Fruit fly (Drosophila melanogaster) whole organism, embryonic: ENCODE measurements around the gene CG5810.
A peak's percentile ranks its signal among the peaks of the same experiment; 100 is the strongest.

Experiments used
- Aef1 ChIP-seq: fragments of 200-800 bp; sonication (Bioruptor generic); IDR thresholded peaks from 3 replicates; pipeline ENCODE4 v1.3.6; 2022; ENCODE audit warnings: missing biosample characterization, missing genetic modification characterization
- Atf-2 ChIP-seq: fragments of 200-800 bp; sonication (Bioruptor generic); optimal IDR thresholded peaks from 2 replicates; lab custom pipeline; 2016; ENCODE audit warnings: missing biosample characterization, missing genetic modification characterization
- BEAF-32 ChIP-seq: fragments of 200-800 bp; sonication (Bioruptor generic); optimal IDR thresholded peaks from 3 replicates; lab custom pipeline; 2017; ENCODE audit warnings: missing biosample characterization, missing genetic modification characterization, mild to moderate bottlenecking, moderate library complexity, missing genetic modification reagents
- Bgb ChIP-seq: fragments of 200-800 bp; sonication (Bioruptor generic); IDR thresholded peaks from 2 replicates; pipeline ENCODE4 v1.3.6; 2022; ENCODE audit warnings: missing biosample characterization, missing genetic modification characterization; ENCODE audit not compliant: partially characterized antibody
- CG1024 ChIP-seq: fragments of 200-800 bp; sonication (Bioruptor generic); IDR thresholded peaks from 2 replicates; pipeline ENCODE4 v1.3.6; 2022; ENCODE audit warnings: missing biosample characterization, missing genetic modification characterization
- CG10267 ChIP-seq: fragments of 200-800 bp; sonication (Bioruptor generic); optimal IDR thresholded peaks from 2 replicates; lab custom pipeline; 2018; ENCODE audit warnings: missing biosample characterization, mild to moderate bottlenecking, missing genetic modification characterization, moderate library complexity
- CG11696 ChIP-seq: fragments of 200-800 bp; sonication (Bioruptor generic); IDR thresholded peaks from 2 replicates; pipeline ENCODE4 v1.3.6; 2022; ENCODE audit warnings: missing biosample characterization, missing genetic modification characterization
- CG12236 ChIP-seq: fragments of 200-800 bp; sonication (Bioruptor generic); optimal IDR thresholded peaks from 2 replicates; lab custom pipeline; 2016; ENCODE audit warnings: missing biosample characterization, missing genetic modification characterization
- CG15696 ChIP-seq: fragments of 200-800 bp; sonication (Bioruptor generic); optimal IDR thresholded peaks from 2 replicates; lab custom pipeline; 2019; ENCODE audit warnings: missing biosample characterization, mild to moderate bottlenecking, missing genetic modification characterization, moderate library complexity
- CG17359 ChIP-seq: fragments of 200-800 bp; sonication (Bioruptor generic); optimal IDR thresholded peaks from 3 replicates; lab custom pipeline; 2018; ENCODE audit warnings: missing biosample characterization, mild to moderate bottlenecking, missing genetic modification characterization, moderate library complexity
- CG17802 ChIP-seq: fragments of 200-800 bp; sonication (Bioruptor generic); optimal IDR thresholded peaks from 2 replicates; lab custom pipeline; 2018; ENCODE audit warnings: missing biosample characterization, mild to moderate bottlenecking, missing genetic modification characterization, moderate library complexity
- CG30431 ChIP-seq: fragments of 200-800 bp; sonication (Bioruptor generic); optimal IDR thresholded peaks from 2 replicates; lab custom pipeline; 2017; ENCODE audit warnings: missing biosample characterization, missing genetic modification characterization
- CG3163 ChIP-seq: fragments of 200-800 bp; sonication (Bioruptor generic); optimal IDR thresholded peaks from 3 replicates; lab custom pipeline; 2016; ENCODE audit warnings: missing biosample characterization, missing genetic modification characterization
- CG4820 ChIP-seq: fragments of 200-800 bp; sonication (Bioruptor generic); optimal IDR thresholded peaks from 3 replicates; lab custom pipeline; 2016; ENCODE audit warnings: missing biosample characterization, missing genetic modification characterization
- CHES-1-like ChIP-seq: fragments of 200-800 bp; sonication (Bioruptor generic); optimal IDR thresholded peaks from 2 replicates; lab custom pipeline; 2016; ENCODE audit warnings: missing biosample characterization, missing genetic modification characterization
- CoRest ChIP-seq: fragments of 200-800 bp; sonication (Bioruptor generic); optimal IDR thresholded peaks from 3 replicates; lab custom pipeline; 2018; ENCODE audit warnings: missing biosample characterization, mild to moderate bottlenecking, missing genetic modification characterization, moderate library complexity
- D ChIP-seq, 2 experiments: fragments of 200-800 bp in 1 of 2; fragments of >200 bp in 1 of 2; sonication (Bioruptor generic) in 1 of 2; optimal IDR thresholded peaks; 2 replicates in 1 of 2; 3 replicates in 1 of 2; lab custom pipeline; 2017; ENCODE audit warnings: mild to moderate bottlenecking in 1 of 2, missing biosample characterization in 1 of 2, missing genetic modification characterization in 1 of 2, missing genetic modification reagents in 1 of 2
- D19A ChIP-seq: fragments of 200-800 bp; optimal IDR thresholded peaks from 3 replicates; lab custom pipeline; 2019; ENCODE audit warnings: missing biosample characterization, mild to moderate bottlenecking, missing genetic modification characterization, moderate library complexity
- Dbx ChIP-seq: fragments of 200-800 bp; sonication (Bioruptor generic); IDR thresholded peaks from 3 replicates; pipeline ENCODE4 v1.3.6; 2022; ENCODE audit warnings: missing biosample characterization, missing genetic modification characterization
- GATAe ChIP-seq: fragments of 200-800 bp; sonication (Bioruptor generic); conservative IDR thresholded peaks from 2 replicates; pipeline ENCODE4 v1.3.6; 2022; ENCODE audit warnings: missing biosample characterization, missing genetic modification characterization
- Hmx ChIP-seq: fragments of 200-800 bp; sonication (Bioruptor generic); optimal IDR thresholded peaks from 2 replicates; lab custom pipeline; 2016; ENCODE audit warnings: missing biosample characterization, missing genetic modification characterization
- MBD-R2 ChIP-seq: fragments of 200-800 bp; sonication (Bioruptor generic); IDR thresholded peaks from 2 replicates; pipeline ENCODE4 v1.3.6; 2022; ENCODE audit warnings: missing biosample characterization, missing genetic modification characterization
- MESR4 ChIP-seq: fragments of 200-800 bp; sonication (Bioruptor generic); optimal IDR thresholded peaks from 2 replicates; lab custom pipeline; 2018; ENCODE audit warnings: missing biosample characterization, mild to moderate bottlenecking, missing genetic modification characterization, moderate library complexity
- Mad ChIP-seq: fragments of 200-800 bp; sonication (Bioruptor generic); optimal IDR thresholded peaks from 2 replicates; lab custom pipeline; 2016; ENCODE audit warnings: missing biosample characterization, missing genetic modification characterization
- NC2β ChIP-seq: fragments of 200-800 bp; sonication (Bioruptor generic); optimal IDR thresholded peaks from 2 replicates; lab custom pipeline; 2016; ENCODE audit warnings: missing biosample characterization, missing genetic modification characterization
- Oaz ChIP-seq: fragments of 200-800 bp; sonication (Bioruptor generic); IDR thresholded peaks from 2 replicates; pipeline ENCODE4 v1.3.6; 2022; ENCODE audit warnings: missing biosample characterization, missing genetic modification characterization
- Rfx ChIP-seq: fragments of 200-800 bp; sonication (Bioruptor generic); IDR thresholded peaks from 2 replicates; pipeline ENCODE4 v1.3.6; 2022; ENCODE audit warnings: missing biosample characterization, missing genetic modification characterization
- Taf1 ChIP-seq: fragments of 200-800 bp; sonication (Bioruptor generic); IDR thresholded peaks from 2 replicates; pipeline ENCODE4 v1.3.6; 2022; ENCODE audit warnings: missing biosample characterization, missing genetic modification characterization
- Xrp1 ChIP-seq: fragments of 200-800 bp; sonication (Bioruptor generic); IDR thresholded peaks from 2 replicates; pipeline ENCODE4 v1.3.6; 2022; ENCODE audit warnings: missing biosample characterization, missing genetic modification characterization
- YL-1 ChIP-seq: fragments of 200-800 bp; sonication (Bioruptor generic); optimal IDR thresholded peaks from 3 replicates; lab custom pipeline; 2017; ENCODE audit warnings: missing biosample characterization, mild to moderate bottlenecking, missing genetic modification characterization
- amos ChIP-seq: fragments of 200-800 bp; sonication (Bioruptor generic); IDR thresholded peaks from 2 replicates; pipeline ENCODE4 v1.3.6; 2022; ENCODE audit warnings: missing biosample characterization, missing genetic modification characterization; ENCODE audit not compliant: partially characterized antibody
- ap ChIP-seq: fragments of 200-800 bp; sonication (Bioruptor generic); IDR thresholded peaks from 2 replicates; pipeline ENCODE4 v1.3.6; 2022; ENCODE audit warnings: missing biosample characterization, missing genetic modification characterization
- ash1 ChIP-seq: fragments of 200-800 bp; sonication (Bioruptor generic); optimal IDR thresholded peaks from 2 replicates; lab custom pipeline; 2018; ENCODE audit warnings: missing biosample characterization, mild to moderate bottlenecking, missing genetic modification characterization
- cato ChIP-seq: fragments of 200-800 bp; sonication (Bioruptor generic); optimal IDR thresholded peaks from 2 replicates; lab custom pipeline; 2016; ENCODE audit warnings: missing biosample characterization, missing genetic modification characterization, borderline replicate concordance
- chif ChIP-seq, 2 experiments: fragments of 200-800 bp; sonication (Bioruptor generic); optimal IDR thresholded peaks; 3 replicates each; lab custom pipeline; 2016; ENCODE audit warnings: missing biosample characterization in 2 of 2, missing genetic modification characterization in 2 of 2
- chm ChIP-seq: fragments of 200-800 bp; sonication (Bioruptor generic); IDR thresholded peaks from 2 replicates; pipeline ENCODE4 v1.3.6; 2022; ENCODE audit warnings: missing biosample characterization, missing genetic modification characterization
- crol ChIP-seq: fragments of 200-800 bp; sonication (Bioruptor generic); IDR thresholded peaks from 2 replicates; pipeline ENCODE4 v1.3.6; 2022; ENCODE audit warnings: missing biosample characterization, missing genetic modification characterization
- ems ChIP-seq: fragments of 200-800 bp; sonication (Bioruptor generic); optimal IDR thresholded peaks from 3 replicates; lab custom pipeline; 2016; ENCODE audit warnings: missing biosample characterization, missing genetic modification characterization
- ewg ChIP-seq: fragments of 200-800 bp; sonication (Bioruptor generic); optimal IDR thresholded peaks from 3 replicates; lab custom pipeline; 2017; ENCODE audit warnings: mild to moderate bottlenecking, missing biosample characterization, missing genetic modification reagents, missing genetic modification characterization
- gsb ChIP-seq: fragments of 200-800 bp; sonication (Bioruptor generic); IDR thresholded peaks from 2 replicates; pipeline ENCODE4 v1.3.6; 2022; ENCODE audit warnings: missing biosample characterization, missing genetic modification characterization
- jigr1 ChIP-seq: fragments of 200-800 bp; sonication (Bioruptor generic); IDR thresholded peaks from 3 replicates; pipeline ENCODE4 v1.3.6; 2022; ENCODE audit warnings: missing biosample characterization, missing genetic modification characterization
- maf-S ChIP-seq: fragments of 200-800 bp; sonication (Bioruptor generic); optimal IDR thresholded peaks from 2 replicates; lab custom pipeline; 2016; ENCODE audit warnings: missing biosample characterization, missing genetic modification characterization
- p53 ChIP-seq: fragments of 200-800 bp; sonication (Bioruptor generic); optimal IDR thresholded peaks from 2 replicates; lab custom pipeline; 2016; ENCODE audit warnings: missing biosample characterization, missing genetic modification characterization
- pfk ChIP-seq: fragments of 200-800 bp; sonication (Bioruptor generic); optimal IDR thresholded peaks from 2 replicates; lab custom pipeline; 2018; ENCODE audit warnings: missing biosample characterization, mild to moderate bottlenecking, missing genetic modification characterization, moderate library complexity
- ro ChIP-seq: fragments of 200-800 bp; sonication (Bioruptor generic); IDR thresholded peaks from 2 replicates; pipeline ENCODE4 v1.3.6; 2022; ENCODE audit warnings: missing biosample characterization, missing genetic modification characterization
- schlank ChIP-seq: fragments of 200-800 bp; sonication (Bioruptor generic); optimal IDR thresholded peaks from 2 replicates; lab custom pipeline; 2018; ENCODE audit warnings: missing biosample characterization, mild to moderate bottlenecking, missing genetic modification characterization
- sens-2 ChIP-seq: fragments of 200-800 bp; sonication (Bioruptor generic); IDR thresholded peaks from 2 replicates; pipeline ENCODE4 v1.3.6; 2022; ENCODE audit warnings: missing biosample characterization, missing genetic modification characterization
- sim ChIP-seq: fragments of 200-800 bp; sonication (Bioruptor generic); IDR thresholded peaks from 2 replicates; pipeline ENCODE4 v1.3.6; 2022; ENCODE audit warnings: missing biosample characterization, missing genetic modification characterization
- slou ChIP-seq: fragments of 200-800 bp; sonication (Bioruptor generic); optimal IDR thresholded peaks from 3 replicates; lab custom pipeline; 2016; ENCODE audit warnings: missing biosample characterization, missing genetic modification characterization
- sna ChIP-seq: fragments of 200-800 bp; sonication (Bioruptor generic); IDR thresholded peaks from 2 replicates; pipeline ENCODE4 v1.3.6; 2022; ENCODE audit warnings: missing biosample characterization, missing genetic modification characterization; ENCODE audit not compliant: partially characterized antibody
- stc ChIP-seq: fragments of 200-800 bp; sonication (Bioruptor generic); IDR thresholded peaks from 2 replicates; pipeline ENCODE4 v1.3.6; 2022; ENCODE audit warnings: missing biosample characterization, missing genetic modification characterization
- unpg ChIP-seq: fragments of 200-800 bp; sonication (Bioruptor generic); optimal IDR thresholded peaks from 3 replicates; lab custom pipeline; 2018; ENCODE audit warnings: missing biosample characterization, mild to moderate bottlenecking, missing genetic modification characterization, moderate library complexity

CG5810 gene

dm6 chr3R:21163318-21163828, at the start of gene CG5810 (continued):
- no peak for TF ChIP-seq CG4820 (GFP tag; lab: Kevin White, UChicago)
- no peak for TF ChIP-seq ap (GFP tag; lab: Robert Waterston, UW)
- no peak for TF ChIP-seq Mad (GFP tag; lab: Kevin White, UChicago)
- TF ChIP-seq Oaz: no peak
- no peak for TF ChIP-seq CG30431 (GFP tag; lab: Kevin White, UChicago)
- no peak for TF ChIP-seq MESR4 (GFP tag; lab: Kevin White, UChicago)
- TF ChIP-seq CG15696 (tag; lab: Kevin White, UChicago): no peak
- no peak for TF ChIP-seq CG3163 (GFP tag; lab: Kevin White, UChicago)
- no peak for TF ChIP-seq Dbx (GFP tag; lab: Robert Waterston, UW)
- no peak for TF ChIP-seq Taf1 (GFP tag; lab: Robert Waterston, UW)
- TF ChIP-seq ash1: no peak
- TF ChIP-seq gsb: no peak
- no peak for TF ChIP-seq Hmx (GFP tag; lab: Kevin White, UChicago)
- TF ChIP-seq ewg (GFP tag; lab: Kevin White, UChicago): no peak
- TF ChIP-seq YL-1 (GFP tag; lab: Kevin White, UChicago): no peak
- TF ChIP-seq MBD-R2 (GFP tag; lab: Robert Waterston, UW): no peak
- TF ChIP-seq NC2β (GFP tag; lab: Kevin White, UChicago): no peak
- TF ChIP-seq p53: no peak
- no peak for TF ChIP-seq ems (GFP tag; lab: Kevin White, UChicago)
- no peak for TF ChIP-seq pfk (GFP tag; lab: Kevin White, UChicago)
- TF ChIP-seq chm (GFP tag; lab: Robert Waterston, UW): no peak
- no peak for TF ChIP-seq Atf-2 (GFP tag; lab: Kevin White, UChicago)
- TF ChIP-seq amos: no peak
- no peak for TF ChIP-seq CG12236
- TF ChIP-seq slou (GFP tag; lab: Kevin White, UChicago): no peak
- TF ChIP-seq CG10267: no peak
- no peak for TF ChIP-seq CoRest (tag; lab: Kevin White, UChicago)
- no peak for TF ChIP-seq schlank (tag; lab: Kevin White, UChicago)
- no peak for TF ChIP-seq sna
- TF ChIP-seq CHES-1-like (GFP tag; lab: Kevin White, UChicago): no peak
- TF ChIP-seq Bgb (GFP tag; lab: Robert Waterston, UW): no peak
- TF ChIP-seq crol (GFP tag; lab: Robert Waterston, UW): no peak
- TF ChIP-seq CG17802 (tag; lab: Kevin White, UChicago): no peak
- TF ChIP-seq CG17359 (tag; lab: Kevin White, UChicago): no peak
- no peak for TF ChIP-seq Aef1 (GFP tag; lab: Robert Waterston, UW)
- no peak for TF ChIP-seq maf-S (GFP tag; lab: Kevin White, UChicago)
- TF ChIP-seq CG11696 (GFP tag; lab: Robert Waterston, UW): no peak
- TF ChIP-seq cato (GFP tag; lab: Kevin White, UChicago): no peak
- no peak for TF ChIP-seq BEAF-32
- TF ChIP-seq Xrp1 (GFP tag; lab: Robert Waterston, UW): no peak
- TF ChIP-seq sens-2 (GFP tag; lab: Robert Waterston, UW): no peak
- TF ChIP-seq unpg (GFP tag; lab: Kevin White, UChicago): peak; percentile 10
- no peak for TF ChIP-seq CG1024 (GFP tag; lab: Robert Waterston, UW)
- peak; percentile 12; the same call in 1 of the 2 replicates for TF ChIP-seq Rfx (GFP tag; lab: Robert Waterston, UW)
- TF ChIP-seq stc: no peak
- no peak for TF ChIP-seq sim (GFP tag; lab: Robert Waterston, UW)
- TF ChIP-seq D19A (tag; lab: Kevin White, UChicago): no peak
- TF ChIP-seq D (optimal IDR thresholded peaks at IDR 0.05; lab: Kevin White, UChicago): no peak
- TF ChIP-seq D (GFP tag; optimal IDR thresholded peaks at IDR 0.05; lab: Kevin White, UChicago): no peak
- no peak for TF ChIP-seq chif (GFP tag; optimal IDR thresholded peaks at IDR 0.05; lab: Kevin White, UChicago)
- no peak for TF ChIP-seq ro (GFP tag; lab: Robert Waterston, UW)
- peak; percentile 33; the same call in 1 of the 2 replicates for TF ChIP-seq GATAe (GFP tag; lab: Robert Waterston, UW)
- no peak for TF ChIP-seq jigr1 (GFP tag; lab: Robert Waterston, UW)
